Worm (Caenorhabditis elegans) whole organism, young adult: ENCODE measurements around the gene scyl-1.

Source experiments
- B0336.3 ChIP-seq: fragments of 200-800 bp; sonication (Bioruptor generic); IDR thresholded peaks from 2 replicates; pipeline ENCODE4 v1.3.6; 2022; ENCODE audit warnings: missing genetic modification characterization, missing compliant biosample characterization
- F10E7.11 ChIP-seq: sonication (generic microtip); optimal IDR thresholded peaks from 2 replicates; lab custom pipeline; 2017; ENCODE audit warnings: mild to moderate bottlenecking, missing genetic modification characterization, moderate library complexity, missing compliant biosample characterization
- T26A5.8 ChIP-seq: sonication (generic microtip); optimal IDR thresholded peaks from 2 replicates; lab custom pipeline; 2016; ENCODE audit warnings: missing genetic modification characterization, missing compliant biosample characterization
- cebp-2 ChIP-seq: fragments of 200-800 bp; sonication (Bioruptor generic); IDR thresholded peaks from 2 replicates; pipeline ENCODE4 v1.3.6; 2022; ENCODE audit warnings: missing genetic modification characterization, missing compliant biosample characterization
- ceh-100 ChIP-seq: fragments of 200-800 bp; sonication (Bioruptor generic); IDR thresholded peaks from 2 replicates; pipeline ENCODE4 v1.3.6; 2022; ENCODE audit warnings: missing genetic modification reagents, missing genetic modification characterization, missing compliant biosample characterization
- dpl-1 ChIP-seq: fragments of 150-350 bp; optimal IDR thresholded peaks from 2 replicates; lab custom pipeline; 2014; ENCODE audit warnings: missing biosample characterization, missing genetic modification reagents, missing genetic modification characterization
- hlh-26 ChIP-seq: fragments of 200-800 bp; sonication (Bioruptor generic); conservative IDR thresholded peaks from 2 replicates; pipeline ENCODE4 v1.3.6; 2022; ENCODE audit warnings: missing genetic modification reagents, missing genetic modification characterization, missing compliant biosample characterization
- snpc-4 ChIP-seq, 5 experiments: fragments of 150-350 bp in 1 of 5; sonication (generic microtip) in 4 of 5; optimal IDR thresholded peaks; 2 replicates each; lab custom pipeline; 2014 to 2018; ENCODE audit warnings: missing genetic modification characterization in 5 of 5, missing biosample characterization in 3 of 5, antibody characterized with exemption in 2 of 5, mild to moderate bottlenecking in 2 of 5, missing compliant biosample characterization in 2 of 5, missing genotype in 2 of 5, moderate library complexity in 2 of 5, missing genetic modification reagents in 1 of 5
- somi-1 ChIP-seq: fragments of 200-800 bp; sonication (Bioruptor generic); optimal IDR thresholded peaks from 2 replicates; lab custom pipeline; 2018; ENCODE audit warnings: mild to moderate bottlenecking, missing genetic modification characterization, missing compliant biosample characterization
- unc-62 ChIP-seq: fragments of 150-350 bp; optimal IDR thresholded peaks from 2 replicates; lab custom pipeline; 2014; ENCODE audit warnings: missing biosample characterization, missing genetic modification reagents, missing genetic modification characterization
- ztf-22 ChIP-seq: fragments of 200-800 bp; sonication (Bioruptor generic); optimal IDR thresholded peaks from 2 replicates; lab custom pipeline; 2018; ENCODE audit warnings: mild to moderate bottlenecking, missing genetic modification characterization, moderate library complexity, missing compliant biosample characterization

ce11 chrV:13034604-13035003 lies 6.9 kb downstream of the scyl-1 start, which contains the start of gene W07G4.7:
- TF ChIP-seq F10E7.11 (tag; lab: Kevin White, UChicago) = no peak
- TF ChIP-seq B0336.3 (GFP tag; lab: Robert Waterston, UW) = no peak
- TF ChIP-seq somi-1 (GFP tag; lab: Kevin White, UChicago) = no peak
- no peak for TF ChIP-seq ztf-22
- TF ChIP-seq unc-62 (GFP tag; lab: Kevin White, UChicago) = no peak
- no peak for TF ChIP-seq dpl-1 (GFP tag; lab: Kevin White, UChicago)
- TF ChIP-seq T26A5.8 (tag; lab: Kevin White, UChicago) = no peak
- TF ChIP-seq hlh-26 (GFP tag; lab: Robert Waterston, UW) = no peak
- no peak for TF ChIP-seq snpc-4 (GFP tag; optimal IDR thresholded peaks at IDR 0.05; lab: Kevin White, UChicago)
- TF ChIP-seq snpc-4 (tag; optimal IDR thresholded peaks at IDR 0.05; lab: Kevin White, UChicago) = no peak
- no peak for TF ChIP-seq ceh-100 (GFP tag; lab: Robert Waterston, UW)
- no peak for TF ChIP-seq cebp-2 (GFP tag; lab: Robert Waterston, UW)
